Fruit fly (Drosophila melanogaster) whole organism: ENCODE results near the gene CG12502.

Experiments used
- EcR ChIP-seq, 2 experiments: fragments of >200 bp; optimal IDR thresholded peaks; 2 replicates each; lab custom pipeline; 2017; ENCODE audit warnings: missing biosample characterization in 2 of 2, missing genetic modification characterization in 2 of 2, missing genetic modification reagents in 2 of 2
- psq ChIP-seq: fragments of >200 bp; optimal IDR thresholded peaks from 2 replicates; lab custom pipeline; 2017

- TF ChIP-seq psq = no peak
- TF ChIP-seq EcR (GFP tag; optimal IDR thresholded peaks at IDR 0.05; lab: Kevin White, UChicago) = no peak
Measured at dm6 chr3L:881496-882235, 16.5 kb downstream of the CG12502 start, which contains the start of gene CG13907.
